Fruit fly (Drosophila melanogaster) Kc167 (cell line): ENCODE measurements around the gene CG7573.

Experiments used
- Myc ChIP-seq: fragments of >200 bp; optimal IDR thresholded peaks from 2 replicates; lab custom pipeline; 2017; ENCODE audit warnings: missing external identifiers
- Sin3A ChIP-seq: fragments of >200 bp; optimal IDR thresholded peaks from 2 replicates; lab custom pipeline; 2018; ENCODE audit warnings: missing external identifiers
- h ChIP-seq: fragments of >200 bp; optimal IDR thresholded peaks from 3 replicates; lab custom pipeline; 2018; ENCODE audit warnings: missing external identifiers
- insv ChIP-seq: fragments of >200 bp; optimal IDR thresholded peaks from 3 replicates; lab custom pipeline; 2018; ENCODE audit warnings: missing external identifiers
- psq ChIP-seq: fragments of >200 bp; optimal IDR thresholded peaks from 2 replicates; lab custom pipeline; 2017; ENCODE audit warnings: missing external identifiers
- ttk ChIP-seq: sonication (Bioruptor generic); optimal IDR thresholded peaks from 2 replicates; lab custom pipeline; 2017; ENCODE audit warnings: missing external identifiers

Gene CG7573

dm6 chr3L:11284091-11285023 lies 27.2 kb upstream of the CG7573 start:
- TF ChIP-seq psq (lab: Kevin White, UChicago) (no peak), insv (no peak), Myc (lab: Kevin White, UChicago) (no peak), ttk (lab: Kevin White, UChicago) (no peak), Sin3A (lab: Kevin White, UChicago) (no peak), h (lab: Kevin White, UChicago) (no peak)

DNA sequence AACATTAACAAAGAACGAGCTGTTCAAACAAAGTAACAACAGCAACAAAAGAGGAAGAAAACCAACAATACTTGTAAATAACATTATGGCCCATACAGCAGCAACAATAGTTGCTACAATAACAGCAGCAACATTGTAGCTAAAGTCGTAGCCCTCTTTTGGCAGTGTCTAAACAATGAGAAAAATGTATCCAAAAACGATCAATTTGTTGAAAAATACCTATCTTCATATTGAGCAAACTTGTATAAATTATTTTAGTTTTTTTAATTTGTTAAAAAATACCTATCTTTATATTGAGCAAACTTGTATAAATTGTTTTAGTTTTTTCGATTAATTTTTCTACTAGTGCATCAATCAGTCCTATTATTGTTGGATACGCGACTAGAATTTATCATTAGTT lies 26.5 kb upstream of the CG7573 start:
- TF ChIP-seq h (lab: Kevin White, UChicago) (no peak), Myc (lab: Kevin White, UChicago) (no peak), ttk (lab: Kevin White, UChicago) (no peak), psq (lab: Kevin White, UChicago) (no peak), insv (no peak), Sin3A (lab: Kevin White, UChicago) (no peak)

dm6 chr3L:11285572-11286276 lies 25.8 kb upstream of the CG7573 start:
- TF ChIP-seq ttk (lab: Kevin White, UChicago) (no peak), Sin3A (lab: Kevin White, UChicago) (no peak), h (lab: Kevin White, UChicago) (no peak)

DNA sequence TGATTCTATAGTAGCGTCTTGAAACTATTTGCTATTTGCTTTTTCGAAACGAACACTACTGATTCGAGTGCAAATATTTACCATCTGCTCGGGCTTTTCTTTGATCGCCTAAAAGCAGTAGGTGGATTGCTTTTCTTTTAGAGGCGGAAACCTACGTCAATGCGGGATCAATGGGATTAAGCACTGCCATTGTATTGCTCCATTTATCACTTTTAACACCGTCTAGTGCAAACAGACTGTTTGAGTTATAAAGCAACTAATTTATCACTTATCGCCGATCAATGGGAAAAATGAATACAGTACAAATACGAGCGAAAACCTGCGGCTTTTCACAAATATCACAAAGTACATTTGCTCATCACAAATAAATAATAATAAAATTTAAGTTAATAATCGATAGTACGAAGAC lies 24.9 kb upstream of the CG7573 start:
- TF ChIP-seq insv (no peak), psq (lab: Kevin White, UChicago) (no peak), Sin3A (lab: Kevin White, UChicago) (no peak), ttk (lab: Kevin White, UChicago) (no peak), h (lab: Kevin White, UChicago) (no peak), Myc (lab: Kevin White, UChicago) (no peak)

dm6 chr3L:11287977-11288376 lies 23.6 kb upstream of the CG7573 start:
- no peak for TF ChIP-seq h (lab: Kevin White, UChicago)
- no peak for TF ChIP-seq insv
- no peak for TF ChIP-seq ttk (lab: Kevin White, UChicago)
- no peak for TF ChIP-seq psq (lab: Kevin White, UChicago)
- TF ChIP-seq Myc (lab: Kevin White, UChicago), result no peak
- no peak for TF ChIP-seq Sin3A (lab: Kevin White, UChicago)

DNA sequence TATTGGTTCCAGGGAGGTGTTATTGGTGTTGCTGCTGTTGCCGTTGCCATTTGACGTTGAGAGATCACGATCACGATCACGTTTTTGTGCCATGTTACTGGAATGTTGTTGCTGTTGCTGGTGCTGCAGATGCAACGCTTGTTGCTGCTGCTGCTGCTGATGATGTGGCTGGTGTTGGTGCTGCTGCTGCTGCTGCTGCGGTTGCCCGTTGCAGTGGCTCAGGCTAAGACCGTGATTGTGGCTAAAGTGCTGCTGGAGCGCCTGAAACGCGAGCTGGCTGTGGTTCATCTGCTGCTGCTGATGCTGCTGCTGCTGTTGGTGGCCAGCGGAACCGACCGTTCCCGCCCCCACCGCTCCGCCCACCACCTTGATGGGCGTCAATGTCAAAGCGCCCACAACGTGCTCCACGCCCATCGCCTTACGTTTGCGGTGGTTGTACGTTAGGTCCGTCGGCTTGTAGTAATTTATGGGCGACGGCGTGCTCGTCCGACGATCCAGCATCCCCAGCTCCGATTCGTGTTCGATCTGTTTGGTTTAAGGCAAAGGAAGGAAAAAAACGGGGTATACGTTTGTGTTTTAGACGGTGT lies 22.3 kb upstream of the CG7573 start:
- TF ChIP-seq ttk (lab: Kevin White, UChicago), result no peak
- TF ChIP-seq Sin3A (lab: Kevin White, UChicago), result no peak
- TF ChIP-seq h (lab: Kevin White, UChicago), result no peak
- TF ChIP-seq Myc (lab: Kevin White, UChicago), result no peak
- TF ChIP-seq insv, result no peak
- TF ChIP-seq psq (lab: Kevin White, UChicago), result no peak

DNA sequence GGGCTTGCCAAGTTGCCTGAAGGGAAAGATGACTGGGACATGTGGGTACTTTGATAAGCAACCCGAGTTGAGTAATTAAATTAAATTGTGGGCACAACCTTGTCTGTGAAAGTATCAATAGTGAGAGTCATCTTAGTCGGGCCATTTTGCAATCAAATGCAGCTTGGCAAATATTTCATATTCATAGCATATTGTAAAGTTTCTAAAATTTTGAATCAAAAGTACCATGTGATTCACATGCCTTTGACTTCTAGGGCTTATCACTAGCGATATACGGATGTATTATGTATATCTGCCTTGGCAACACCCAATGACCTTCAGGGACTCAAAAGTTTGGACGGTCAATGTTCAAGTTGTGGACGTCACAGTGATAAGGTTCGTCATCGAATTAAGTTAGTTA lies 21.3 kb upstream of the CG7573 start:
- TF ChIP-seq psq (lab: Kevin White, UChicago) (no peak), Sin3A (lab: Kevin White, UChicago) (no peak), h (lab: Kevin White, UChicago) (no peak), Myc (lab: Kevin White, UChicago) (no peak), insv (no peak), ttk (lab: Kevin White, UChicago) (no peak)

- TF ChIP-seq psq (lab: Kevin White, UChicago), result no peak
- TF ChIP-seq insv, result no peak
- no peak for TF ChIP-seq Sin3A (lab: Kevin White, UChicago)
- TF ChIP-seq ttk (lab: Kevin White, UChicago), result no peak
- no peak for TF ChIP-seq Myc (lab: Kevin White, UChicago)
- TF ChIP-seq h (lab: Kevin White, UChicago), result no peak
These were observed 20.8 kb upstream of the CG7573 start for dm6 chr3L:11290796-11291195.

- TF ChIP-seq h (lab: Kevin White, UChicago) (no peak), psq (lab: Kevin White, UChicago) (no peak), ttk (lab: Kevin White, UChicago) (no peak), insv (no peak), Myc (lab: Kevin White, UChicago) (no peak), Sin3A (lab: Kevin White, UChicago) (no peak)
These were observed 20.0 kb upstream of the CG7573 start for dm6 chr3L:11291298-11292167.

dm6 chr3L:11292180-11292727 lies 19.3 kb upstream of the CG7573 start:
- TF ChIP-seq Myc (lab: Kevin White, UChicago) (no peak), psq (lab: Kevin White, UChicago) (no peak)
